Worm (Caenorhabditis elegans) whole organism, mixed stage, embryonic: ENCODE results near the gene dnj-15.

Experiments
- bed-3 ChIP-seq: fragments of 200-800 bp; sonication (Bioruptor generic); optimal IDR thresholded peaks from 3 replicates; lab custom pipeline; 2018; ENCODE audit warnings: mild to moderate bottlenecking, missing genetic modification characterization, moderate library complexity, missing compliant biosample characterization
- blmp-1 ChIP-seq: fragments of 150-350 bp; optimal IDR thresholded peaks from 2 replicates; lab custom pipeline; 2014; ENCODE audit warnings: missing biosample characterization, missing genetic modification characterization
- ceh-39 ChIP-seq: fragments of 150-350 bp; optimal IDR thresholded peaks from 2 replicates; lab custom pipeline; 2014; ENCODE audit warnings: missing biosample characterization, missing genetic modification characterization
- ceh-43 ChIP-seq: fragments of 200-800 bp; sonication (Bioruptor generic); optimal IDR thresholded peaks from 2 replicates; lab custom pipeline; 2018; ENCODE audit warnings: mild to moderate bottlenecking, missing genetic modification characterization, moderate library complexity, missing compliant biosample characterization
- ceh-83 ChIP-seq: fragments of 200-800 bp; sonication (Bioruptor generic); optimal IDR thresholded peaks from 2 replicates; lab custom pipeline; 2018; ENCODE audit warnings: mild to moderate bottlenecking, missing genetic modification characterization, missing compliant biosample characterization
- cnd-1 ChIP-seq: fragments of 200-800 bp; sonication (Bioruptor generic); optimal IDR thresholded peaks from 2 replicates; lab custom pipeline; 2018; ENCODE audit warnings: mild to moderate bottlenecking, missing genetic modification characterization, missing compliant biosample characterization
- drap-1 ChIP-seq: fragments of 200-800 bp; sonication (Bioruptor generic); optimal IDR thresholded peaks from 3 replicates; lab custom pipeline; 2018; ENCODE audit warnings: mild to moderate bottlenecking, missing genetic modification characterization, missing compliant biosample characterization
- elt-1 ChIP-seq: sonication (generic microtip); optimal IDR thresholded peaks from 2 replicates; lab custom pipeline; 2017; ENCODE audit warnings: missing genetic modification characterization, mild to moderate bottlenecking, missing compliant biosample characterization, antibody characterized with exemption, moderate library complexity, borderline replicate concordance; ENCODE audit not compliant: insufficient read depth
- flh-1 ChIP-seq: fragments of 200-800 bp; sonication (Bioruptor generic); optimal IDR thresholded peaks from 2 replicates; lab custom pipeline; 2018; ENCODE audit warnings: mild to moderate bottlenecking, missing genetic modification characterization, moderate library complexity, missing compliant biosample characterization
- ham-2 ChIP-seq: fragments of 200-800 bp; sonication (Bioruptor generic); optimal IDR thresholded peaks from 2 replicates; lab custom pipeline; 2018; ENCODE audit warnings: mild to moderate bottlenecking, missing genetic modification characterization, missing compliant biosample characterization
- hlh-1 ChIP-seq: fragments of 150-350 bp; optimal IDR thresholded peaks from 2 replicates; lab custom pipeline; 2014; ENCODE audit warnings: missing biosample characterization, missing genetic modification reagents, missing genetic modification characterization
- lin-32 ChIP-seq: fragments of 200-800 bp; sonication (Bioruptor generic); optimal IDR thresholded peaks from 2 replicates; lab custom pipeline; 2018; ENCODE audit warnings: mild to moderate bottlenecking, missing genetic modification characterization, missing compliant biosample characterization
- lsy-2 ChIP-seq: fragments of 150-350 bp; optimal IDR thresholded peaks from 2 replicates; lab custom pipeline; 2014; ENCODE audit warnings: missing biosample characterization, missing genetic modification characterization
- mab-5 ChIP-seq: fragments of 150-350 bp; optimal IDR thresholded peaks from 2 replicates; lab custom pipeline; 2014; ENCODE audit warnings: missing biosample characterization, missing genetic modification characterization
- mep-1 ChIP-seq: fragments of 150-350 bp; optimal IDR thresholded peaks from 2 replicates; lab custom pipeline; 2017; ENCODE audit warnings: missing biosample characterization, missing genetic modification reagents, missing genetic modification characterization, inconsistent platforms
- mls-2 ChIP-seq: sonication (generic microtip); optimal IDR thresholded peaks from 2 replicates; lab custom pipeline; 2016; ENCODE audit warnings: mild to moderate bottlenecking, missing genetic modification characterization, moderate library complexity, missing compliant biosample characterization
- nhr-12 ChIP-seq: fragments of 150-350 bp; optimal IDR thresholded peaks from 2 replicates; lab custom pipeline; 2014; ENCODE audit warnings: missing biosample characterization, missing genetic modification characterization
- nhr-2 ChIP-seq: fragments of 150-350 bp; optimal IDR thresholded peaks from 2 replicates; lab custom pipeline; 2014; ENCODE audit warnings: missing biosample characterization, missing genetic modification characterization
- nhr-237 ChIP-seq: fragments of 150-350 bp; optimal IDR thresholded peaks from 2 replicates; lab custom pipeline; 2014; ENCODE audit warnings: missing biosample characterization, missing genetic modification characterization
- nhr-28 ChIP-seq: fragments of 150-350 bp; optimal IDR thresholded peaks from 2 replicates; lab custom pipeline; 2014; ENCODE audit warnings: missing biosample characterization, missing genetic modification characterization
- nhr-76 ChIP-seq: sonication (generic microtip); optimal IDR thresholded peaks from 2 replicates; lab custom pipeline; 2017; ENCODE audit warnings: missing biosample characterization, missing genetic modification characterization
- pha-4 ChIP-seq: fragments of 150-350 bp; optimal IDR thresholded peaks from 2 replicates; lab custom pipeline; 2018; ENCODE audit warnings: missing biosample characterization, missing genetic modification reagents, missing genetic modification characterization
- sem-2 ChIP-seq: fragments of 200-800 bp; sonication (Bioruptor generic); optimal IDR thresholded peaks from 2 replicates; lab custom pipeline; 2018; ENCODE audit warnings: mild to moderate bottlenecking, missing genetic modification characterization, missing compliant biosample characterization
- snpc-4 ChIP-seq: fragments of 150-350 bp; optimal IDR thresholded peaks from 2 replicates; lab custom pipeline; 2014; ENCODE audit warnings: missing biosample characterization, missing genetic modification characterization
- sptf-1 ChIP-seq: sonication (generic microtip); optimal IDR thresholded peaks from 2 replicates; lab custom pipeline; 2017; ENCODE audit warnings: mild to moderate bottlenecking, missing genetic modification characterization, moderate library complexity, missing compliant biosample characterization
- tbx-8 ChIP-seq: fragments of 200-800 bp; sonication (Bioruptor generic); optimal IDR thresholded peaks from 2 replicates; lab custom pipeline; 2018; ENCODE audit warnings: mild to moderate bottlenecking, missing genetic modification characterization, moderate library complexity, missing compliant biosample characterization
- unc-39 ChIP-seq: fragments of 150-350 bp; optimal IDR thresholded peaks from 2 replicates; lab custom pipeline; 2014; ENCODE audit warnings: missing biosample characterization, missing genetic modification characterization
- unc-62 ChIP-seq: fragments of 150-350 bp; optimal IDR thresholded peaks from 2 replicates; lab custom pipeline; 2014; ENCODE audit warnings: missing biosample characterization, missing genetic modification reagents, missing genetic modification characterization
- zip-8 ChIP-seq: fragments of 150-350 bp; optimal IDR thresholded peaks from 2 replicates; lab custom pipeline; 2014; ENCODE audit warnings: missing biosample characterization, missing genetic modification characterization
- ztf-11 ChIP-seq: fragments of 150-350 bp; optimal IDR thresholded peaks from 2 replicates; lab custom pipeline; 2014; ENCODE audit warnings: missing biosample characterization, missing genetic modification characterization

The dnj-15 gene

DNA sequence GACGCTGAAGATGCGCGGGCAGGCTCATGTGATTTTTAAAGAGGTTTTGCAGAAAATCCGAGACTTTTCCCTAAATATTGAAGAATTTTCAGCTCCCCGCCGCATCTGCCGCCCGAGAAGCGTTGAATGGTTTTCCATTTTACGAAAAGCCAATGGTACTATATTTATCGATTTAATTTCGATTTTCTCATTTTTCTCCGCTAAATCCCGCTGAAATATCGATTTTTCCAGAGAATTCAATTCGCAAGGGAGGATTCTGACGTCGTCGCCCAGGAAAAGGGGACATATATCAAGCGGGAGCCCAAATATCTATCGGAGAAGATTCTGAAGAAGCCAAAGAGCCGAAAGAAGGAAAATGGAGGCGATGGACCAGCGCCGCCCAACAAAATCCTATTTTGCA lies 3.9 kb upstream of the dnj-15 start:
- TF ChIP-seq nhr-2 (no peak), bed-3 (no peak), snpc-4 (no peak), ztf-11 (tag; lab: Kevin White, UChicago) (no peak), ceh-39 (no peak), zip-8 (tag; lab: Kevin White, UChicago) (no peak), lin-32 (GFP tag; lab: Kevin White, UChicago) (no peak), nhr-28 (tag; lab: Kevin White, UChicago) (no peak), nhr-76 (no peak), drap-1 (GFP tag; lab: Kevin White, UChicago) (no peak), tbx-8 (GFP tag; lab: Kevin White, UChicago) (no peak), mep-1 (tag; lab: Kevin White, UChicago) (no peak), ceh-83 (GFP tag; lab: Kevin White, UChicago) (no peak), ceh-43 (GFP tag; lab: Kevin White, UChicago) (no peak), unc-62 (GFP tag; lab: Kevin White, UChicago) (no peak), nhr-12 (tag; lab: Kevin White, UChicago) (no peak), sptf-1 (no peak), nhr-237 (no peak), sem-2 (GFP tag; lab: Kevin White, UChicago) (no peak)

DNA sequence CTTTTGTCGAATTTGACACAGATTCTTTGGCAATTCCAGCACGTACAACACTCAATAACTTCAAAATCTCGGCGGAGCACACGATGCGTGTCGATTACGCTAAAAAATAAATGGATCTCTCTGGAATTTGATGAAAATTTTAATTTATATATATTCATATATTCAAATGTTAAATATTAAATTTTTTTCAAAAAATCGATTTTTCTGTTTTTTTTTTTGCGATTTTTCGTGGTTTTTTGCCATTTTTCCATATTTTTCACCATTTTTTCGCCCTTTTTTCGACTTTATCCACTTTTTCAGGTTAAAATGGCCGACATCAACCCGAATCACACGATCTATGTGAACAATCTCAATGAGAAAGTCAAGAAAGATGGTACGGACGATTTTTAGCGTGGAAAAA lies 2.4 kb upstream of the dnj-15 start, which contains the start of gene rnp-3:
rnp-3 (plus strand) TSS at position 301 of the 400 bp plus-strand sequence.
- TF ChIP-seq pha-4 (no peak), blmp-1 (tag; lab: Kevin White, UChicago) (no peak), tbx-8 (GFP tag; lab: Kevin White, UChicago) (no peak), cnd-1 (tag; lab: Kevin White, UChicago) (no peak), nhr-28 (tag; lab: Kevin White, UChicago) (no peak), unc-39 (tag; lab: Kevin White, UChicago) (no peak), ceh-39 (no peak), mep-1 (tag; lab: Kevin White, UChicago) (no peak), ham-2 (GFP tag; lab: Kevin White, UChicago) (no peak), bed-3 (no peak), nhr-76 (no peak), hlh-1 (tag; lab: Kevin White, UChicago) (no peak), lin-32 (GFP tag; lab: Kevin White, UChicago) (no peak), ceh-43 (GFP tag; lab: Kevin White, UChicago) (no peak), unc-62 (GFP tag; lab: Kevin White, UChicago) (no peak), nhr-2 (no peak), mab-5 (tag; lab: Kevin White, UChicago) (no peak), elt-1 (tag; lab: Kevin White, UChicago) (no peak), sptf-1 (no peak)

DNA sequence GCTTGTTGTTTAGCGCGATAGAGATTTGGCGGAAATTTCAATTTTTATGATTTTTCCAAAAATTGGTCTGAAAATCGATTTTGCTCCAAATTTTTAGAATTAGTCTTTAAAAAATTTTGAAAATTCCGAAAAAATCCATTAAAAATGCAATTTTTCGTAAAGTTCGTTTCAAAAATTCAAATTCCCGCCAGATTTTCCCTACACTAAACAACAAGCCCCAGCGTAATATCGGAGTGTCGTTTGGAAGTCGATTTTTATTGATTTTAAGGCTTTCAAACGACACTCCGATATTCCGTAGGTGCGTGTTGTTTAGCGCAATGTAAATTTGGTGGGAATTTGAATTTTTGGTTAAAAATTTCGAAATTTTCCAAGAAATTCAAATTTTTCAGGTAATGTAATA lies 471 bp downstream of the dnj-15 start:
- TF ChIP-seq flh-1 (no peak), nhr-28 (tag; lab: Kevin White, UChicago) (no peak), lsy-2 (tag; lab: Kevin White, UChicago) (no peak), blmp-1 (tag; lab: Kevin White, UChicago) (no peak), mls-2 (no peak), drap-1 (GFP tag; lab: Kevin White, UChicago) (no peak)

DNA sequence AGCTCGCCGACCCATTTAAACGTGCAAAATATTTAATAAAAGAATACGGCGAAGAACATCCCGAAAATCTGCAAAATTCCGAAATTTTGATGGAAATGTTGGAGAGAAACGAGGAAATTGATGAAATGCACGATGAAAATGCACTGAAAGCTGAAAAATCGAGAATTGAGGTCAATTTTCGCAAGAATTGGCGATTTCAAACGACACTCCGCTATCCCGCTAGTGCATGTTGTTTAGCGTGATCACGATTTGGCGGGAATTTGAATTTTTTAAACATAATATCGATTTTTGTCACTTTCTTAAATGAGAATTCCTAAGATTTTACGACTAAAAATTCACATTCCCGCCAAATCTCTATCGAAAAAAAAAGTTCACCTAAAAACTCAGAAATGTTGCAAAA lies 1.4 kb downstream of the dnj-15 start:
- no peak for TF ChIP-seq nhr-2
- TF ChIP-seq mab-5 (tag; lab: Kevin White, UChicago): no peak
- TF ChIP-seq cnd-1 (tag; lab: Kevin White, UChicago): no peak
- TF ChIP-seq flh-1: no peak
- TF ChIP-seq unc-39 (tag; lab: Kevin White, UChicago): no peak
- no peak for TF ChIP-seq blmp-1 (tag; lab: Kevin White, UChicago)

DNA sequence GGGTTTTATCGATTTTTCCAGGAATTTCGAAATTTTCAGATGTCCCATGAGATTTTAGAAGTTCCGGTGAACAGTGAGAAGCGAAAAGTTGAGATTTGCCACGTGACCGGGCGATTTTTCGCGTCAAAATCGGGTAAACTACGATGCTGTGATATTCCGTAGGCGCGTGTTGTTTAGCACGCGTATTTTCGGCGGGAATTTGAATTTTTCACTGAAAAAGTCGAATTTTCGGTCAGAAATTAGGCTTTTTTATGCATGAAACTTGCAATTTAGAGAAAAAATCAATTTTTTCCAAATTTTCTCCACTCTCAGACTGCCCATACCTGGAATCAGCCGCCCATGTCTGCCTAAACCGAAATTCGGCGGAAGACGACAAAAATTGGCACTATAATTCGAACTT lies 2.2 kb downstream of the dnj-15 start, which contains the start of gene tsen-34:
tsen-34 (plus strand) TSS at position 34 of the 400 bp plus-strand sequence.
- no peak for TF ChIP-seq hlh-1 (tag; lab: Kevin White, UChicago)
- peak; percentile 2 for TF ChIP-seq ceh-83 (GFP tag; lab: Kevin White, UChicago)
- TF ChIP-seq, all 35 proteins: peak for 1

DNA sequence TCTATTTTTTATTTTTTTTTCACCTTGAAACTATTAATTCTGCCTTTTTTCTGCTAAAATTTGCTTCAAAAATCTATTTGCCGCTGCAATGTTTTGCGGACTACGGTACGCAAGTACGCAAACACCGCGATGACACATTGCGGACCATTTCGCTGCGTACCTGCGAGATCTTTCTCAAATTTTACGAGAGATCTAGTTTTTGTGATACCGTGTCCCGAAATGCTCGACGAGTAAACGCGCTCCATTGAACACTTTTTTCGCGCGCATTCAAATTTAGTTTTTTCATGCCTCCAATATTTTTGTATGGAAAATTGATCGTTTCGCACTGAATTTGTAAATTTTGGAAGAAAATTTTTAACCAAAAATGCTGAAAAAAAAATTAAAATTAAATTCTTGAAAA lies 8.6 kb downstream of the dnj-15 start:
- TF ChIP-seq lsy-2 (tag; lab: Kevin White, UChicago): peak; percentile 62
- TF ChIP-seq, all 35 proteins: peak for 1; not testable (repeated sequence) for 34
